In genomic region chrX:16932339-16932738, ce11 we compare ENCODE assay signal across 1 worm cellular context.
TF ChIP-seq lines count a peak whose summit lies in the region.

No protein-coding gene starts in this region.

TF ChIP-seq in whole organism, L4 larva, 104 proteins besides CTCF, POLR2A, EP300 and RAD21 (continued from another document):
- TF ChIP-seq T26A8.4 (GFP tag; IDR thresholded peaks at IDR 0.05; lab: Robert Waterston, UW), result peak; percentile 80
- TF ChIP-seq madf-5 (GFP tag; IDR thresholded peaks at IDR 0.05; lab: Robert Waterston, UW), result peak; percentile 84 to 93
- TF ChIP-seq hmg-1.1 (GFP tag; IDR thresholded peaks at IDR 0.05; lab: Robert Waterston, UW), result peak; percentile 59; the same call in 1 of the 2 replicates
- peak; percentile 69 for TF ChIP-seq arid-1 (GFP tag; conservative IDR thresholded peaks at IDR 0.05; lab: Robert Waterston, UW)
- TF ChIP-seq nhr-42 (GFP tag; IDR thresholded peaks at IDR 0.05; lab: Robert Waterston, UW), result peak; percentile 75
- 0 out of 2 replicates have a peak, but pooled peaks have one; percentile 3 for TF ChIP-seq F44E2.7 (GFP tag; IDR thresholded peaks at IDR 0.05; lab: Robert Waterston, UW)
- peak; percentile 81 for TF ChIP-seq dmd-8 (GFP tag; IDR thresholded peaks at IDR 0.05; lab: Robert Waterston, UW)
- TF ChIP-seq php-3 (GFP tag; IDR thresholded peaks at IDR 0.05; lab: Robert Waterston, UW), result peak; percentile 79
- peak; percentile 96 for TF ChIP-seq Y75B8A.6 (GFP tag; IDR thresholded peaks at IDR 0.05; lab: Robert Waterston, UW)
- TF ChIP-seq mdt-29 (GFP tag; IDR thresholded peaks at IDR 0.05; lab: Robert Waterston, UW), result peak; percentile 87
- TF ChIP-seq tra-1 (GFP tag; IDR thresholded peaks at IDR 0.05; lab: Robert Waterston, UW), result peak; percentile 87
- TF ChIP-seq lim-7 (GFP tag; IDR thresholded peaks at IDR 0.05; lab: Robert Waterston, UW), result peak; percentile 60; the same call in 1 of the 2 replicates
- peak; percentile 78; the same call in 1 of the 2 replicates for TF ChIP-seq Y105C5A.15 (GFP tag; IDR thresholded peaks at IDR 0.05; lab: Robert Waterston, UW)
